Worm (Caenorhabditis elegans) whole organism, L2 larva: ENCODE data around the gene ZK856.19.

Experiments
- lsy-2 ChIP-seq, 2 experiments: fragments of 150-350 bp in 1 of 2; sonication (generic microtip) in 1 of 2; optimal IDR thresholded peaks; 2 replicates each; lab custom pipeline; 2014 to 2017; ENCODE audit warnings: missing biosample characterization in 2 of 2, missing genetic modification characterization in 2 of 2
- snpc-4 ChIP-seq: fragments of 150-350 bp; optimal IDR thresholded peaks from 2 replicates; lab custom pipeline; 2014; ENCODE audit warnings: missing biosample characterization, missing genetic modification characterization

DNA sequence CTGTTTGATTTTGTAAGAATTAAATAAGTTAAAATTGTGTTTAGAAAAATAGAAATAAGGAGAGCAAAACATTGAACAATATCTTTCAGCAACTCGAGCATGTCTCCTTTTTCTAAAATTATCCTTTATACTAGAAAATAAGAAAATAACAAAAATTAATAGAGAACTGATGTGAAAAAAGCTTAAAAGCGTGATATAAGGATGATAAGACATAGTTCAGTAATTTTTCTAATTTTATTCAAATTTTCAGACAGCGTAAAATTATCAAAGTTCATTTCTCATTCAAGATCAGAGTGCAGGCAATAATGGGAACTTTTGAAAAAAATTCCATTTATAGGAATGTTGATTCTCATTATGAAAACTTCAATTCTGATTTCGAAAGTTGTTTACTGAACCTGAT lies 28.6 kb upstream of the ZK856.19 start, which contains the start of gene str-182:
- TF ChIP-seq lsy-2 (tag; optimal IDR thresholded peaks at IDR 0.05; lab: Kevin White, UChicago) (no peak), snpc-4 (no peak)
